Worm (Caenorhabditis elegans) whole organism, L3 larva: Measurements from ENCODE around the gene C16C10.8.

Source experiments
- aly-2 ChIP-seq: fragments of 150-350 bp; optimal IDR thresholded peaks from 2 replicates; lab custom pipeline; 2014; ENCODE audit warnings: missing biosample characterization, missing genetic modification characterization
- egl-27 ChIP-seq: sonication (generic microtip); optimal IDR thresholded peaks from 4 replicates; lab custom pipeline; 2017; ENCODE audit warnings: missing biosample characterization, missing genetic modification reagents, missing genetic modification characterization
- nfya-1 ChIP-seq: sonication (generic microtip); optimal IDR thresholded peaks from 2 replicates; lab custom pipeline; 2017; ENCODE audit warnings: missing genetic modification characterization, mild to moderate bottlenecking, missing compliant biosample characterization, antibody characterized with exemption, moderate library complexity; ENCODE audit not compliant: insufficient read depth
- nhr-76 ChIP-seq: fragments of 150-350 bp; sonication (generic microtip); optimal IDR thresholded peaks from 5 replicates; lab custom pipeline; 2014; ENCODE audit warnings: missing biosample characterization, missing genetic modification characterization
- pha-4 ChIP-seq: fragments of 150-350 bp; optimal IDR thresholded peaks from 2 replicates; lab custom pipeline; 2014; ENCODE audit warnings: missing biosample characterization, missing genetic modification reagents, missing genetic modification characterization

DNA sequence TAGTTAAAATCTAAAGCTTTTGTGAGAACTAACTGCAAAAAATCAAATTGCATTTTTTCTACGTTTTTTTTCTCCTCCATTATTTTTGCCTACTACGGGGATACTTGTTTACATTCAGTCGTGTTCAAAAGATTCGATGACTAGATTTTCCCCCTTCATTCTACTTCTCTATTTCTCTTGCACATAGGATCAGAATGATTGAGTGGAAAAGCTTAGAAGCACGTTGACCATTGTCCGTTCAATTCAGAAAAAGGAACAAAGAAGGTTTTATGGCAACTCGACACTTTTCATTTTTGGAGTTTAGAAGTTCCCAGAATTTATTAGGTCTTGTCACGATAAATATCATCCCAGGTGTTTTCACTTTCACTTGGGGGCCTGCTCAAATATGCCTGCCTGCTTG is 26.8 kb downstream of the C16C10.8 start:
- TF ChIP-seq nfya-1 (tag; lab: Kevin White, UChicago) = no peak
- no peak for TF ChIP-seq nhr-76 (tag; lab: Kevin White, UChicago)
- no peak for TF ChIP-seq aly-2 (tag; lab: Kevin White, UChicago)
- no peak for TF ChIP-seq pha-4 (tag; lab: Kevin White, UChicago)
- TF ChIP-seq egl-27 (tag; lab: Kevin White, UChicago) = no peak
